Worm (Caenorhabditis elegans) whole organism, L2 larva: ENCODE results near the gene atln-1.
"Not testable (repeated sequence)": the region's sequence is repeated elsewhere in the genome, so short reads cannot be mapped to it uniquely, and the experiment has no call there.

ENCODE experiments used
- C34F6.9 ChIP-seq: fragments of 150-350 bp; optimal IDR thresholded peaks from 2 replicates; lab custom pipeline; 2014; ENCODE audit warnings: missing biosample characterization, missing genetic modification characterization
- F13H6.1 ChIP-seq: sonication (generic microtip); optimal IDR thresholded peaks from 2 replicates; lab custom pipeline; 2016; ENCODE audit warnings: missing genetic modification characterization, missing compliant biosample characterization
- R02D3.7 ChIP-seq: fragments of 150-350 bp; optimal IDR thresholded peaks from 2 replicates; lab custom pipeline; 2014; ENCODE audit warnings: missing biosample characterization, missing genetic modification characterization
- Y55F3AM.14 ChIP-seq: fragments of 200-800 bp; sonication (Bioruptor generic); optimal IDR thresholded peaks from 2 replicates; lab custom pipeline; 2018; ENCODE audit warnings: mild to moderate bottlenecking, missing genetic modification characterization, missing compliant biosample characterization
- alr-1 ChIP-seq: fragments of 150-350 bp; optimal IDR thresholded peaks from 2 replicates; lab custom pipeline; 2014; ENCODE audit warnings: missing biosample characterization, missing genetic modification characterization
- aly-2 ChIP-seq: fragments of 150-350 bp; optimal IDR thresholded peaks from 2 replicates; lab custom pipeline; 2014; ENCODE audit warnings: missing biosample characterization, missing genetic modification characterization
- ama-1 ChIP-seq: fragments of 150-350 bp; optimal IDR thresholded peaks from 2 replicates; lab custom pipeline; 2018; ENCODE audit warnings: inconsistent platforms
- ceh-16 ChIP-seq: fragments of 150-350 bp; optimal IDR thresholded peaks from 2 replicates; lab custom pipeline; 2014; ENCODE audit warnings: missing biosample characterization, missing genetic modification characterization
- ceh-82 ChIP-seq: fragments of 150-350 bp; optimal IDR thresholded peaks from 2 replicates; lab custom pipeline; 2014; ENCODE audit warnings: missing biosample characterization, missing genetic modification characterization
- crh-2 ChIP-seq: sonication (generic microtip); optimal IDR thresholded peaks from 2 replicates; lab custom pipeline; 2017; ENCODE audit warnings: missing biosample characterization, missing genetic modification characterization
- egl-27 ChIP-seq: sonication (generic microtip); optimal IDR thresholded peaks from 3 replicates; lab custom pipeline; 2017; ENCODE audit warnings: missing biosample characterization, missing genetic modification reagents, missing genetic modification characterization
- elt-1 ChIP-seq: fragments of 150-350 bp; optimal IDR thresholded peaks from 2 replicates; lab custom pipeline; 2014; ENCODE audit warnings: missing biosample characterization, missing genetic modification characterization
- elt-3 ChIP-seq: sonication (generic microtip); optimal IDR thresholded peaks from 2 replicates; lab custom pipeline; 2017; ENCODE audit warnings: missing biosample characterization, missing genetic modification characterization
- gmeb-1 ChIP-seq: fragments of 150-350 bp; optimal IDR thresholded peaks from 2 replicates; lab custom pipeline; 2014; ENCODE audit warnings: missing biosample characterization, missing genetic modification characterization
- lin-11 ChIP-seq: fragments of 150-350 bp; sonication (generic microtip); optimal IDR thresholded peaks from 2 replicates; lab custom pipeline; 2014; ENCODE audit warnings: missing biosample characterization, missing genetic modification characterization, inconsistent platforms, mixed read lengths
- lin-13 ChIP-seq: fragments of 150-350 bp; optimal IDR thresholded peaks from 2 replicates; lab custom pipeline; 2014; ENCODE audit warnings: missing biosample characterization, missing genetic modification reagents, missing genetic modification characterization
- lin-39 ChIP-seq: fragments of 150-350 bp; optimal IDR thresholded peaks from 2 replicates; lab custom pipeline; 2014; ENCODE audit warnings: missing biosample characterization, missing genetic modification reagents, missing genetic modification characterization
- lsy-2 ChIP-seq, 2 experiments: fragments of 150-350 bp in 1 of 2; sonication (generic microtip) in 1 of 2; optimal IDR thresholded peaks; 2 replicates each; lab custom pipeline; 2014 to 2017; ENCODE audit warnings: missing biosample characterization in 2 of 2, missing genetic modification characterization in 2 of 2
- mab-5 ChIP-seq: fragments of 150-350 bp; optimal IDR thresholded peaks from 2 replicates; lab custom pipeline; 2014; ENCODE audit warnings: missing biosample characterization, missing genetic modification characterization
- mbf-1 ChIP-seq: sonication (generic microtip); optimal IDR thresholded peaks from 2 replicates; lab custom pipeline; 2017; ENCODE audit warnings: missing biosample characterization, missing genetic modification characterization
- mdl-1 ChIP-seq, 2 experiments: fragments of 150-350 bp in 1 of 2; sonication (generic microtip) in 1 of 2; optimal IDR thresholded peaks; 2 replicates each; lab custom pipeline; 2017; ENCODE audit warnings: missing biosample characterization in 2 of 2, missing genetic modification characterization in 2 of 2
- nhr-11 ChIP-seq: fragments of 150-350 bp; optimal IDR thresholded peaks from 2 replicates; lab custom pipeline; 2014; ENCODE audit warnings: missing biosample characterization, missing genetic modification characterization
- nhr-12 ChIP-seq: fragments of 150-350 bp; optimal IDR thresholded peaks from 2 replicates; lab custom pipeline; 2014; ENCODE audit warnings: missing biosample characterization, missing genetic modification characterization
- nhr-129 ChIP-seq: fragments of 150-350 bp; optimal IDR thresholded peaks from 2 replicates; lab custom pipeline; 2014; ENCODE audit warnings: missing biosample characterization, missing genetic modification characterization
- nhr-23 ChIP-seq: fragments of 150-350 bp; optimal IDR thresholded peaks from 2 replicates; lab custom pipeline; 2014; ENCODE audit warnings: missing biosample characterization, missing genetic modification reagents, missing genetic modification characterization
- nhr-237 ChIP-seq: fragments of 150-350 bp; optimal IDR thresholded peaks from 2 replicates; lab custom pipeline; 2014; ENCODE audit warnings: missing biosample characterization, missing genetic modification characterization
- nhr-77 ChIP-seq: fragments of 150-350 bp; optimal IDR thresholded peaks from 2 replicates; lab custom pipeline; 2014; ENCODE audit warnings: missing biosample characterization, missing genetic modification characterization
- peb-1 ChIP-seq: fragments of 150-350 bp; optimal IDR thresholded peaks from 2 replicates; lab custom pipeline; 2014; ENCODE audit warnings: missing biosample characterization, missing genetic modification characterization
- skn-1 ChIP-seq: sonication (generic microtip); optimal IDR thresholded peaks from 2 replicates; lab custom pipeline; 2017; ENCODE audit warnings: missing biosample characterization, missing genetic modification characterization
- sma-3 ChIP-seq: sonication (generic microtip); optimal IDR thresholded peaks from 2 replicates; lab custom pipeline; 2016; ENCODE audit warnings: missing genetic modification reagents, missing genetic modification characterization, missing compliant biosample characterization
- sma-9 ChIP-seq, 2 experiments: fragments of 150-350 bp in 1 of 2; sonication (generic microtip) in 1 of 2; optimal IDR thresholded peaks; 2 replicates each; lab custom pipeline; 2014 to 2016; ENCODE audit warnings: missing genetic modification characterization in 2 of 2, mild to moderate bottlenecking in 1 of 2, missing biosample characterization in 1 of 2, missing compliant biosample characterization in 1 of 2, missing genetic modification reagents in 1 of 2, moderate library complexity in 1 of 2
- snpc-4 ChIP-seq: fragments of 150-350 bp; optimal IDR thresholded peaks from 2 replicates; lab custom pipeline; 2014; ENCODE audit warnings: missing biosample characterization, missing genetic modification characterization
- unc-39 ChIP-seq: fragments of 150-350 bp; optimal IDR thresholded peaks from 2 replicates; lab custom pipeline; 2014; ENCODE audit warnings: missing biosample characterization, missing genetic modification characterization
- unc-55 ChIP-seq: fragments of 150-350 bp; sonication (generic microtip); optimal IDR thresholded peaks from 3 replicates; lab custom pipeline; 2014; ENCODE audit warnings: missing biosample characterization, missing genetic modification reagents, missing genetic modification characterization
- unc-62 ChIP-seq: fragments of 150-350 bp; optimal IDR thresholded peaks from 2 replicates; lab custom pipeline; 2014; ENCODE audit warnings: missing biosample characterization, missing genetic modification reagents, missing genetic modification characterization
- zag-1 ChIP-seq: fragments of 150-350 bp; optimal IDR thresholded peaks from 2 replicates; lab custom pipeline; 2014; ENCODE audit warnings: missing biosample characterization, missing genetic modification characterization
- ztf-1 ChIP-seq: fragments of 200-800 bp; sonication (Bioruptor generic); conservative IDR thresholded peaks from 2 replicates; pipeline ENCODE4 v1.3.6; 2022; ENCODE audit warnings: missing genetic modification characterization, missing compliant biosample characterization
- ztf-11 ChIP-seq: sonication (generic microtip); optimal IDR thresholded peaks from 2 replicates; lab custom pipeline; 2017; ENCODE audit warnings: missing biosample characterization, missing genetic modification characterization
- ztf-4 ChIP-seq: fragments of 150-350 bp; optimal IDR thresholded peaks from 2 replicates; lab custom pipeline; 2014; ENCODE audit warnings: missing biosample characterization, missing genetic modification characterization

atln-1 gene

DNA sequence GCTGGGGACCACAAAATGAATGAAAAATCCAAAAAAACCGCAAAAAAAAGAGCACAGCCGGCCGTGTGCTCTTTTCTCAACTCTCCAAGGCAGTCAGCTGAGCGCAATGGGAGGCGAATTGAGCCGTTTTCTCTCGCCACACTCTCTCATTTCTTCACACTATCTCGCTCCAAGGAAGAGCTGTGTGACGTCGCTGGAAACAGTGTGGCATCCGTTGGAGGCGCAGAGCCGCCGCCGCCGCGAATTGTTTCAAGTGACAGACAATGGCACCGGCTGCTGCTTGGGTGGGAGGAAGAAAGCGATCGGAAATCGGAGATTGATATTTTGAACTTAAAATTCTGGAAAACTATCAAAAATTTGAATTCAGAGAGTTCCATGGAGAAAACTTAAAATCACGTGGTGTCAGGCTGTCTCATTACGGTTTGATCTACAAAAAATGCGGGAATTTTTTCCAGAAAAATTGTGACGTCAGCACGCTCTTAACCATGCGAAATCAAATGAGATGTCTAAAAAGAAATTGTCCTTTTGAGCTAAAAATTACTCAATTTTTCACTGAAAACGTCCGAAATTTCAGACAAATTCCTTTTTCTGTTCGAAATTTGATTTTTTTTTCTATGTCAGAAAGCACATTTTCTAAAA lies 12.4 kb upstream of the atln-1 start:
- TF ChIP-seq sma-3 (GFP tag; lab: Kevin White, UChicago) (no peak), sma-9 (GFP tag; optimal IDR thresholded peaks at IDR 0.05; lab: Kevin White, UChicago) (peak; percentile 72), sma-9 (tag; optimal IDR thresholded peaks at IDR 0.05; lab: Kevin White, UChicago) (no peak), peb-1 (tag; lab: Kevin White, UChicago) (peak; percentile 6), unc-55 (peak; percentile 51), lsy-2 (tag; optimal IDR thresholded peaks at IDR 0.05; lab: Kevin White, UChicago) (peak in 1 of 2 experiments; percentile 52), C34F6.9 (tag; lab: Kevin White, UChicago) (peak; percentile 45), nhr-129 (tag; lab: Kevin White, UChicago) (peak; percentile 46), elt-1 (tag; lab: Kevin White, UChicago) (no peak), ama-1 (lab: Kevin White, UChicago) (no peak), F13H6.1 (tag; lab: Kevin White, UChicago) (peak; percentile 71), zag-1 (tag; lab: Kevin White, UChicago) (no peak)

DNA sequence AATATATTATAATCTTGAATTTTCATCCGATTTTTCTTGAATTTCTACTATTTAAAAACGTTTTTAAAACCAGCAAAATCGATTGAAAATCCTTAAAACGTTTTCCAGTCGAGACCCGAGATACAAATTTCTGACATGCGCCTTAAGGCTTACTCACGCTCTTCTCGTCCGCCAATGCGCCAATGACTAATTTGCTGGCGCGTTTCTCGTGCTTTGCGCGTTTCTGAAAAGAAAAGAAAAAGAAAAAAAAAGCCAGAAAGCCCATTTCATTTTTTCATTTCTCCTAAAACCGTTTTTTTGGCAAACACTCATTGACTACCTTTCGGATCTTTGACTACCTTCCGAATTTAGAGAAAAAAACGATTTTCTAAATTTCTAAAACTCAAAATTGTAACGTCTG lies 11.8 kb upstream of the atln-1 start:
- TF ChIP-seq R02D3.7 (no peak), unc-55 (peak; percentile 1)

DNA sequence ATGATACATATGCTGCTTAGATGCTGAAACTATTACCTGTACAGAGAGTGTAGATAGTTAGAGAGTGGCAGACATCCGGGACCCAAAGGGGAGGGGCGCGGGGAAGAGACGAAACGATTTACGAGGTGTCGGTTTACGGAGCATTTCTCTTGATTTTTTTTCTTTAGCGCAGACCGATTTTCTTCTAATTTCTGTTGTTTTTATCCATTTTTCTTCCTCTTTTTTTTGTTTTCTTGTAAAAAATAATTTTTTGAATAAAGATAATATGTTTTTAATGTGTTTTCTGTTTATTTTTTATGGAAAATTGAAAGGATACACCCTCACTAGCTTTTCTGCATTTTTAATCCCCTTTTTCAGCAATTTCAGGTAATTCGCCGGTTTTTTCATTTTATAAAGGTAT lies 10.6 kb upstream of the atln-1 start, which contains the start of gene Y54G2A.72:
TSS of gene Y54G2A.72 (plus strand) at position 301 of the 400 bp plus-strand sequence.
- TF ChIP-seq nhr-77 (tag; lab: Kevin White, UChicago); unc-55; Y55F3AM.14 (GFP tag; lab: Kevin White, UChicago): not testable (repeated sequence)

ce11 chrIV:2782793-2783540 lies 5.5 kb upstream of the atln-1 start, which contains the start of gene Y54G2A.12:
Y54G2A.12 (minus strand) TSS chrIV:2782843.
- TF ChIP-seq nhr-129 (tag; lab: Kevin White, UChicago) (no peak), F13H6.1 (tag; lab: Kevin White, UChicago) (no peak), nhr-11 (tag; lab: Kevin White, UChicago) (no peak), aly-2 (no peak), lin-13 (GFP tag; lab: Kevin White, UChicago) (no peak), unc-62 (GFP tag; lab: Kevin White, UChicago) (no peak), alr-1 (tag; lab: Kevin White, UChicago) (no peak), lin-39 (tag; lab: Kevin White, UChicago) (no peak), nhr-237 (tag; lab: Kevin White, UChicago) (no peak), sma-9 (GFP tag; optimal IDR thresholded peaks at IDR 0.05; lab: Kevin White, UChicago) (no peak), sma-9 (tag; optimal IDR thresholded peaks at IDR 0.05; lab: Kevin White, UChicago) (no peak), lsy-2 (tag; optimal IDR thresholded peaks at IDR 0.05; lab: Kevin White, UChicago) (no peak), elt-3 (tag; lab: Kevin White, UChicago) (no peak), nhr-12 (tag; lab: Kevin White, UChicago) (no peak), egl-27 (tag; lab: Kevin White, UChicago) (no peak), gmeb-1 (tag; lab: Kevin White, UChicago) (no peak), R02D3.7 (no peak), mab-5 (tag; lab: Kevin White, UChicago) (no peak)

ce11 chrIV:2785057-2785456 lies 3.4 kb upstream of the atln-1 start:
- TF ChIP-seq ztf-11 (tag; lab: Kevin White, UChicago), result no peak
- TF ChIP-seq snpc-4 (tag; lab: Kevin White, UChicago), result no peak
- no peak for TF ChIP-seq elt-1 (tag; lab: Kevin White, UChicago)
- no peak for TF ChIP-seq ceh-82 (tag; lab: Kevin White, UChicago)
- TF ChIP-seq nhr-23 (tag; lab: Kevin White, UChicago), result no peak
- TF ChIP-seq ztf-1 (GFP tag; lab: Robert Waterston, UW), result no peak
- TF ChIP-seq mbf-1, result no peak
- no peak for TF ChIP-seq nhr-77 (tag; lab: Kevin White, UChicago)
- TF ChIP-seq lin-13 (GFP tag; lab: Kevin White, UChicago), result peak; percentile 40
- peak; percentile 44 for TF ChIP-seq unc-55
- no peak for TF ChIP-seq unc-39 (tag; lab: Kevin White, UChicago)
- TF ChIP-seq skn-1, result no peak
- TF ChIP-seq lin-11, result no peak
- no peak for TF ChIP-seq Y55F3AM.14 (GFP tag; lab: Kevin White, UChicago)
- peak; percentile 43 for TF ChIP-seq C34F6.9 (tag; lab: Kevin White, UChicago)
- peak; percentile 46 for TF ChIP-seq crh-2
- TF ChIP-seq mab-5 (tag; lab: Kevin White, UChicago), result no peak
- TF ChIP-seq lin-39 (tag; lab: Kevin White, UChicago), result no peak
- TF ChIP-seq mdl-1 (tag; optimal IDR thresholded peaks at IDR 0.05; lab: Kevin White, UChicago), result no peak
- no peak for TF ChIP-seq alr-1 (tag; lab: Kevin White, UChicago)
- TF ChIP-seq ztf-4 (tag; lab: Kevin White, UChicago), result no peak
- TF ChIP-seq zag-1 (tag; lab: Kevin White, UChicago), result no peak
- TF ChIP-seq sma-3 (GFP tag; lab: Kevin White, UChicago), result peak; percentile 28
- no peak for TF ChIP-seq ama-1 (lab: Kevin White, UChicago)
- TF ChIP-seq nhr-237 (tag; lab: Kevin White, UChicago), result no peak
- TF ChIP-seq egl-27 (tag; lab: Kevin White, UChicago), result no peak
- no peak for TF ChIP-seq peb-1 (tag; lab: Kevin White, UChicago)
- peak; percentile 26 to 51 for TF ChIP-seq lsy-2 (tag; optimal IDR thresholded peaks at IDR 0.05; lab: Kevin White, UChicago)
- TF ChIP-seq nhr-129 (tag; lab: Kevin White, UChicago), result peak; percentile 20
- TF ChIP-seq ceh-16 (tag; lab: Kevin White, UChicago), result no peak
- TF ChIP-seq aly-2, result no peak
